In genomic region chrX:14695892-14696291, ce11 we compare ENCODE assay signal across 3 worm cellular contexts.
TF ChIP-seq lines count a peak whose summit lies in the region.

No protein-coding gene starts in this region.

TF ChIP-seq in whole organism, L1 larva, 84 proteins besides CTCF, POLR2A, EP300 and RAD21:
- peak; percentile 42 for TF ChIP-seq lin-14 (GFP tag; optimal IDR thresholded peaks at IDR 0.05; lab: Kevin White, UChicago)
- TF ChIP-seq lin-35 (GFP tag; optimal IDR thresholded peaks at IDR 0.05; lab: Kevin White, UChicago) = no peak

TF ChIP-seq in whole organism, late embryonic, 69 proteins besides CTCF, POLR2A, EP300 and RAD21:
- TF ChIP-seq sdc-2 (tag; optimal IDR thresholded peaks at IDR 0.05; lab: Kevin White, UChicago) (no peak), unc-42 (tag; optimal IDR thresholded peaks at IDR 0.05; lab: Kevin White, UChicago) (peak; percentile 68)

TF ChIP-seq in whole organism, mixed stage, embryonic, 35 proteins besides CTCF, POLR2A, EP300 and RAD21:
- TF ChIP-seq mab-5 (tag; optimal IDR thresholded peaks at IDR 0.05; lab: Kevin White, UChicago) (no peak), ces-1 (GFP tag; optimal IDR thresholded peaks at IDR 0.05; lab: Kevin White, UChicago) (peak; percentile 94), M03D4.4 (tag; optimal IDR thresholded peaks at IDR 0.05; lab: Kevin White, UChicago) (no peak), nhr-237 (tag; optimal IDR thresholded peaks at IDR 0.05; lab: Kevin White, UChicago) (no peak), ztf-11 (tag; optimal IDR thresholded peaks at IDR 0.05; lab: Kevin White, UChicago) (no peak), snpc-4 (tag; optimal IDR thresholded peaks at IDR 0.05; lab: Kevin White, UChicago) (no peak)
TF ChIP-seq in whole organism, mixed stage, embryonic: peak in this region for 1.
